Worm (Caenorhabditis elegans): ENCODE results near the gene Y67H2A.10.
A peak's percentile ranks its signal among the peaks of the same experiment; 100 is the strongest.

Gene Y67H2A.10

DNA sequence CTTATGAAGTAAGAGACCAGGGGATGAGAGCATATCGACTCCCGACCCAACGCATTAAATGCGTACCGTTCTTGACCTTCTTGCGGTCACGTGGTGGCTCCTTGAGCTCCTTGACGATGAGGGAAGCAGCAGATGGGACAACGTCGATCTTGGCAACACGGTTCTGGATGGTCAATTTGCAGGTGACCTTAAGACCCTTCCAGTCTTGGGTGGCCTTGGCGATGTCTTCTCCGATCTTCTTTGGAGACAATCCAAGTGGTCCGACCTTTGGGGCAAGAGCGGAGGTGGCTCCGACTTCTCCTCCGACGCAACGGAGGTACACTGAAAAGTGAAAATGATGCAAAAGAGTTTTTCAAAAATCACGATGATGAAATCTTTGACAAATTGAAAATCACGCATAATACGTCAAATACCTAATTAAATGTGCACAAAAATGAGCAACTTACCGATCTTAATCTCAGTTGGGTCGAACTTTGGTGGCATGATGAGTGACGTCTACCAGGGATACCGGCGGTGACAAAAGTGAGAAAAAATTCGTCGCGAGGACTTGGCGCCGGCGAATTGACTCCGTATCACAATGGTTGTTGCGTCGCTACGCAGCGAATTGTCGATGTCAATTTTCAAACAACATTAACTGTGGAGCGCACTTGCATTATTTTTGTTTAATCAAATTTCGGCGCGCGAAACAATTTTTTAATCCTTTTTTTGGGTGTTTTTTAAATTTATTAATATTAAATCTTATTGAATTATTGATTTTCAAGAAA is 49.0 kb downstream of the Y67H2A.10 start, which contains the start of gene rpl-12 (continued):
- TF ChIP-seq F44E2.7 (GFP tag; IDR thresholded peaks at IDR 0.05) (no peak), aha-1 (tag) (peak; percentile 99), mxl-3 (GFP tag; optimal IDR thresholded peaks at IDR 0.05) (no peak), skn-1 (tag; optimal IDR thresholded peaks at IDR 0.05) (peak; percentile 89), lin-15B (tag; optimal IDR thresholded peaks at IDR 0.05) (peak; percentile 97), cey-2 (tag; optimal IDR thresholded peaks at IDR 0.05; ENCODE audit: borderline replicate concordance, insufficient read depth) (peak; percentile 53), lin-13 (GFP tag; optimal IDR thresholded peaks at IDR 0.05) (peak; percentile 97), nhr-6 (tag; optimal IDR thresholded peaks at IDR 0.05) (peak; percentile 99), nhr-42 (GFP tag; IDR thresholded peaks at IDR 0.05) (peak; percentile 98), F49E8.2 (tag; optimal IDR thresholded peaks at IDR 0.05; ENCODE audit: borderline replicate concordance) (peak; percentile 83), lsy-2 (tag; optimal IDR thresholded peaks at IDR 0.05) (peak; percentile 93 to 98), set-16 (GFP tag; IDR thresholded peaks at IDR 0.05) (peak; percentile 40), rbr-2 (tag; optimal IDR thresholded peaks at IDR 0.05) (peak; percentile 98), daf-16 (GFP tag; optimal IDR thresholded peaks at IDR 0.05) (peak; percentile 87 to 96), daf-16 (tag; optimal IDR thresholded peaks at IDR 0.05) (peak; percentile 97), gei-8 (GFP tag; optimal IDR thresholded peaks at IDR 0.05) (peak; percentile 23), egl-43 (GFP tag; IDR thresholded peaks at IDR 0.05) (peak; percentile 92), pha-4 (GFP tag; IDR thresholded peaks at IDR 0.05) (peak; percentile 97), pha-4 (tag; optimal IDR thresholded peaks at IDR 0.05) (peak; percentile 99), dve-1 (tag; optimal IDR thresholded peaks at IDR 0.05; ENCODE audit: insufficient read depth) (peak; percentile 100), D1046.2 (GFP tag; IDR thresholded peaks at IDR 0.05) (peak; percentile 96), R02D3.7 (tag; optimal IDR thresholded peaks at IDR 0.05) (no peak), dmd-9 (GFP tag; IDR thresholded peaks at IDR 0.05) (peak; percentile 94), arid-1 (GFP tag; conservative IDR thresholded peaks at IDR 0.05) (peak; percentile 95), dpl-1 (GFP tag; optimal IDR thresholded peaks at IDR 0.05) (peak; percentile 98), lin-29 (GFP tag; IDR thresholded peaks at IDR 0.05) (peak; percentile 95), ZK337.2 (GFP tag; IDR thresholded peaks at IDR 0.05) (no peak), nhr-76 (tag; optimal IDR thresholded peaks at IDR 0.05) (peak; percentile 59), ZK546.5 (tag; optimal IDR thresholded peaks at IDR 0.05) (peak in 1 of 2 experiments; percentile 88), lin-39 (tag; optimal IDR thresholded peaks at IDR 0.05) (peak; percentile 33), pqm-1 (tag; optimal IDR thresholded peaks at IDR 0.05) (peak; percentile 49), zag-1 (tag; optimal IDR thresholded peaks at IDR 0.05) (peak; percentile 58), ztf-7 (tag; optimal IDR thresholded peaks at IDR 0.05) (peak; percentile 97), ctbp-1 (GFP tag; IDR thresholded peaks at IDR 0.05) (peak; percentile 96), madf-5 (GFP tag; IDR thresholded peaks at IDR 0.05) (peak; percentile 54 to 83; a peak in 3 of 4 replicates), nhr-11 (tag; optimal IDR thresholded peaks at IDR 0.05) (peak; percentile 99), jun-1 (tag; optimal IDR thresholded peaks at IDR 0.05) (peak; percentile 93), ceh-32 (tag; optimal IDR thresholded peaks at IDR 0.05; ENCODE audit: poor library complexity) (peak; percentile 68), ces-1 (GFP tag; optimal IDR thresholded peaks at IDR 0.05) (peak; percentile 97), nhr-111 (GFP tag; optimal IDR thresholded peaks at IDR 0.05) (no peak), ceh-28 (tag; optimal IDR thresholded peaks at IDR 0.05) (peak; percentile 16), zfp-2 (tag; optimal IDR thresholded peaks at IDR 0.05) (peak; percentile 99)

Data from whole organism, L4 larva.